Fruit fly (Drosophila melanogaster) whole organism, embryonic: ENCODE results near the gene bbg.

Experiments used
- Blimp-1 ChIP-seq: fragments of 200-800 bp; sonication (Bioruptor generic); optimal IDR thresholded peaks from 3 replicates; lab custom pipeline; 2018; ENCODE audit warnings: missing biosample characterization, missing genetic modification characterization, mild to moderate bottlenecking, moderate library complexity, missing genetic modification reagents
- CG10147 ChIP-seq: fragments of 200-800 bp; sonication (Bioruptor generic); optimal IDR thresholded peaks from 2 replicates; lab custom pipeline; 2019; ENCODE audit warnings: missing biosample characterization, mild to moderate bottlenecking, missing genetic modification characterization, moderate library complexity
- CG10565 ChIP-seq: fragments of 200-800 bp; sonication (Bioruptor generic); optimal IDR thresholded peaks from 3 replicates; lab custom pipeline; 2016; ENCODE audit warnings: missing biosample characterization, mild to moderate bottlenecking, missing genetic modification characterization
- CG11696 ChIP-seq: fragments of 200-800 bp; sonication (Bioruptor generic); IDR thresholded peaks from 2 replicates; pipeline ENCODE4 v1.3.6; 2022; ENCODE audit warnings: missing biosample characterization, missing genetic modification characterization
- CG12155 ChIP-seq: fragments of 200-800 bp; sonication (Bioruptor generic); optimal IDR thresholded peaks from 3 replicates; lab custom pipeline; 2016; ENCODE audit warnings: missing biosample characterization, missing genetic modification characterization
- CG12219 ChIP-seq: fragments of 200-800 bp; sonication (Bioruptor generic); optimal IDR thresholded peaks from 3 replicates; lab custom pipeline; 2018; ENCODE audit warnings: missing biosample characterization, mild to moderate bottlenecking, missing genetic modification characterization
- CG13894 ChIP-seq: fragments of 200-800 bp; sonication (Bioruptor generic); optimal IDR thresholded peaks from 3 replicates; lab custom pipeline; 2018; ENCODE audit warnings: missing biosample characterization, mild to moderate bottlenecking, missing genetic modification characterization, moderate library complexity
- CG1647 ChIP-seq: fragments of 200-800 bp; sonication (Bioruptor generic); optimal IDR thresholded peaks from 3 replicates; lab custom pipeline; 2016; ENCODE audit warnings: missing biosample characterization, missing genetic modification characterization
- CG17328 ChIP-seq: fragments of 200-800 bp; sonication (Bioruptor generic); IDR thresholded peaks from 2 replicates; pipeline ENCODE4 v1.3.6; 2022; ENCODE audit warnings: missing biosample characterization, missing genetic modification characterization
- CG18764 ChIP-seq: fragments of 200-800 bp; sonication (Bioruptor generic); optimal IDR thresholded peaks from 3 replicates; lab custom pipeline; 2016; ENCODE audit warnings: missing biosample characterization, missing genetic modification characterization
- CG2199 ChIP-seq: fragments of 200-800 bp; sonication (Bioruptor generic); IDR thresholded peaks from 3 replicates; pipeline ENCODE4 v1.3.6; 2022; ENCODE audit warnings: missing biosample characterization, missing genetic modification characterization
- CG2202 ChIP-seq: fragments of 200-800 bp; sonication (Bioruptor generic); optimal IDR thresholded peaks from 2 replicates; lab custom pipeline; 2018; ENCODE audit warnings: missing biosample characterization, mild to moderate bottlenecking, missing genetic modification characterization
- CG2678 ChIP-seq: fragments of 200-800 bp; sonication (Bioruptor generic); optimal IDR thresholded peaks from 3 replicates; lab custom pipeline; 2019; ENCODE audit warnings: missing biosample characterization, mild to moderate bottlenecking, missing genetic modification characterization, moderate library complexity
- CG3065 ChIP-seq: fragments of 200-800 bp; sonication (Bioruptor generic); optimal IDR thresholded peaks from 2 replicates; lab custom pipeline; 2016; ENCODE audit warnings: missing biosample characterization, missing genetic modification characterization
- CG33557 ChIP-seq: fragments of 200-800 bp; sonication (Bioruptor generic); optimal IDR thresholded peaks from 2 replicates; lab custom pipeline; 2019; ENCODE audit warnings: missing biosample characterization, mild to moderate bottlenecking, missing genetic modification characterization, moderate library complexity
- CG34224 ChIP-seq: fragments of 200-800 bp; sonication (Bioruptor generic); IDR thresholded peaks from 3 replicates; pipeline ENCODE4 v1.3.6; 2022; ENCODE audit warnings: missing biosample characterization, missing genetic modification characterization; ENCODE audit not compliant: partially characterized antibody
- CG4424 ChIP-seq: fragments of 200-800 bp; sonication (Bioruptor generic); optimal IDR thresholded peaks from 3 replicates; lab custom pipeline; 2016; ENCODE audit warnings: missing biosample characterization, missing genetic modification characterization
- CG6254 ChIP-seq: fragments of 200-800 bp; sonication (Bioruptor generic); optimal IDR thresholded peaks from 3 replicates; lab custom pipeline; 2017; ENCODE audit warnings: mild to moderate bottlenecking, missing biosample characterization, missing genetic modification reagents, missing genetic modification characterization
- CG6272 ChIP-seq: fragments of 200-800 bp; sonication (Bioruptor generic); IDR thresholded peaks from 2 replicates; pipeline ENCODE4 v1.3.6; 2022; ENCODE audit warnings: missing biosample characterization, missing genetic modification characterization
- CG6791 ChIP-seq: fragments of 200-800 bp; sonication (Bioruptor generic); IDR thresholded peaks from 3 replicates; pipeline ENCODE4 v1.3.6; 2022; ENCODE audit warnings: missing biosample characterization, missing genetic modification characterization; ENCODE audit not compliant: partially characterized antibody
- CG7745 ChIP-seq: fragments of 200-800 bp; sonication (Bioruptor generic); optimal IDR thresholded peaks from 2 replicates; lab custom pipeline; 2018; ENCODE audit warnings: missing biosample characterization, mild to moderate bottlenecking, missing genetic modification characterization, moderate library complexity
- CG8924 ChIP-seq: fragments of 200-800 bp; optimal IDR thresholded peaks from 3 replicates; lab custom pipeline; 2019; ENCODE audit warnings: missing biosample characterization, mild to moderate bottlenecking, missing genetic modification characterization, moderate library complexity
- CG9727 ChIP-seq: fragments of 200-800 bp; sonication (Bioruptor generic); optimal IDR thresholded peaks from 3 replicates; lab custom pipeline; 2017; ENCODE audit warnings: missing biosample characterization, mild to moderate bottlenecking, missing genetic modification characterization
- CG9797 ChIP-seq: fragments of 200-800 bp; sonication (Bioruptor generic); optimal IDR thresholded peaks from 3 replicates; lab custom pipeline; 2018; ENCODE audit warnings: missing biosample characterization, mild to moderate bottlenecking, missing genetic modification characterization
- CG9932 ChIP-seq: fragments of 200-800 bp; sonication (Bioruptor generic); IDR thresholded peaks from 2 replicates; pipeline ENCODE4 v1.3.6; 2022; ENCODE audit warnings: missing biosample characterization, missing genetic modification characterization
- CHES-1-like ChIP-seq: fragments of 200-800 bp; sonication (Bioruptor generic); optimal IDR thresholded peaks from 2 replicates; lab custom pipeline; 2016; ENCODE audit warnings: missing biosample characterization, missing genetic modification characterization
- Dll ChIP-seq: fragments of 200-800 bp; sonication (Bioruptor generic); IDR thresholded peaks from 4 replicates; pipeline ENCODE4 v1.3.6; 2022; ENCODE audit warnings: missing biosample characterization, missing genetic modification characterization; ENCODE audit not compliant: partially characterized antibody
- Hmx ChIP-seq: fragments of 200-800 bp; sonication (Bioruptor generic); optimal IDR thresholded peaks from 2 replicates; lab custom pipeline; 2016; ENCODE audit warnings: missing biosample characterization, missing genetic modification characterization
- MESR4 ChIP-seq: fragments of 200-800 bp; sonication (Bioruptor generic); optimal IDR thresholded peaks from 2 replicates; lab custom pipeline; 2018; ENCODE audit warnings: missing biosample characterization, mild to moderate bottlenecking, missing genetic modification characterization, moderate library complexity
- Max ChIP-seq: fragments of 200-800 bp; sonication (Bioruptor generic); optimal IDR thresholded peaks from 2 replicates; lab custom pipeline; 2016; ENCODE audit warnings: missing biosample characterization, mild to moderate bottlenecking, missing genetic modification characterization
- Med ChIP-seq: fragments of 200-800 bp; sonication (Bioruptor generic); peaks from one replicate; lab custom pipeline; 2016; ENCODE audit warnings: missing biosample characterization, missing genetic modification characterization, mild to moderate bottlenecking, inconsistent platforms, moderate library complexity
- Nf-YA ChIP-seq: fragments of 200-800 bp; sonication (Bioruptor generic); IDR thresholded peaks from 2 replicates; pipeline ENCODE4 v1.3.6; 2022; ENCODE audit warnings: missing biosample characterization, missing genetic modification characterization
- Ptx1 ChIP-seq: fragments of 200-800 bp; sonication (Bioruptor generic); IDR thresholded peaks from 2 replicates; pipeline ENCODE4 v1.3.6; 2022; ENCODE audit warnings: missing biosample characterization, missing genetic modification characterization
- Sry-β ChIP-seq: fragments of 200-800 bp; sonication (Bioruptor generic); optimal IDR thresholded peaks from 2 replicates; lab custom pipeline; 2018; ENCODE audit warnings: missing biosample characterization, mild to moderate bottlenecking, missing genetic modification characterization, moderate library complexity
- Usf ChIP-seq: fragments of 200-800 bp; sonication (Bioruptor generic); optimal IDR thresholded peaks from 2 replicates; lab custom pipeline; 2017; ENCODE audit warnings: missing genotype, missing biosample characterization, missing genetic modification characterization
- cg ChIP-seq: fragments of 200-800 bp; sonication (Bioruptor generic); optimal IDR thresholded peaks from 3 replicates; lab custom pipeline; 2019; ENCODE audit warnings: missing biosample characterization, mild to moderate bottlenecking, missing genetic modification characterization, moderate library complexity
- ems ChIP-seq: fragments of 200-800 bp; sonication (Bioruptor generic); optimal IDR thresholded peaks from 3 replicates; lab custom pipeline; 2016; ENCODE audit warnings: missing biosample characterization, missing genetic modification characterization
- fd3F ChIP-seq: fragments of 200-800 bp; sonication (Bioruptor generic); optimal IDR thresholded peaks from 2 replicates; lab custom pipeline; 2018; ENCODE audit warnings: missing biosample characterization, mild to moderate bottlenecking, missing genetic modification characterization, moderate library complexity
- gcm ChIP-seq: fragments of 200-800 bp; sonication (Bioruptor generic); optimal IDR thresholded peaks from 2 replicates; lab custom pipeline; 2019; ENCODE audit warnings: missing biosample characterization, mild to moderate bottlenecking, missing genetic modification characterization, moderate library complexity
- otp ChIP-seq: fragments of 200-800 bp; sonication (Bioruptor generic); IDR thresholded peaks from 3 replicates; pipeline ENCODE4, ENCODE4 v1.3.6; 2022; ENCODE audit warnings: missing biosample characterization, missing genetic modification characterization
- row ChIP-seq: fragments of 200-800 bp; sonication (Bioruptor generic); IDR thresholded peaks from 3 replicates; pipeline ENCODE4 v1.3.6; 2022; ENCODE audit warnings: missing biosample characterization, missing genetic modification characterization
- sc ChIP-seq, 3 experiments: fragments of >200 bp in 2 of 3; fragments of 200-800 bp in 1 of 3; sonication (Bioruptor generic) in 1 of 3; optimal IDR thresholded peaks; 2 replicates in 2 of 3; 3 replicates in 1 of 3; lab custom pipeline; 2017; ENCODE audit warnings: mild to moderate bottlenecking in 1 of 3, missing biosample characterization in 1 of 3, missing genetic modification characterization in 1 of 3, missing genetic modification reagents in 1 of 3
- sens ChIP-seq: fragments of 200-800 bp; sonication (Bioruptor generic); peaks from one replicate; lab custom pipeline; 2016; ENCODE audit warnings: missing biosample characterization, missing genetic modification characterization
- sima ChIP-seq: fragments of 200-800 bp; sonication (Bioruptor generic); optimal IDR thresholded peaks from 2 replicates; lab custom pipeline; 2016; ENCODE audit warnings: missing biosample characterization, missing genetic modification characterization
- sna ChIP-seq: fragments of 200-800 bp; sonication (Bioruptor generic); IDR thresholded peaks from 2 replicates; pipeline ENCODE4 v1.3.6; 2022; ENCODE audit warnings: missing biosample characterization, missing genetic modification characterization; ENCODE audit not compliant: partially characterized antibody
- sob ChIP-seq: fragments of 200-800 bp; sonication (Bioruptor generic); IDR thresholded peaks from 2 replicates; pipeline ENCODE4 v1.3.6; 2022; ENCODE audit warnings: missing biosample characterization, missing genetic modification characterization
- tgo ChIP-seq: fragments of 200-800 bp; sonication (Bioruptor generic); IDR thresholded peaks from 3 replicates; pipeline ENCODE4 v1.3.6; 2022; ENCODE audit warnings: missing biosample characterization, missing genetic modification characterization
- tna ChIP-seq: fragments of 200-800 bp; sonication (Bioruptor generic); IDR thresholded peaks from 2 replicates; pipeline ENCODE4 v1.3.6; 2022; ENCODE audit warnings: missing biosample characterization, missing genetic modification characterization; ENCODE audit not compliant: partially characterized antibody
- zen ChIP-seq: fragments of 200-800 bp; sonication (Bioruptor generic); optimal IDR thresholded peaks from 3 replicates; lab custom pipeline; 2018; ENCODE audit warnings: missing biosample characterization, mild to moderate bottlenecking, missing genetic modification characterization, moderate library complexity

Gene bbg

dm6 chr3L:14537435-14537991 is 1.4 kb upstream of the bbg start, which contains the start of gene Mpcp2 (continued):
- TF ChIP-seq row (GFP tag; lab: Robert Waterston, UW) (peak; percentile 39; the same call in 1 of the 3 replicates), Nf-YA (GFP tag; lab: Robert Waterston, UW) (no peak), CG18764 (GFP tag; lab: Kevin White, UChicago) (no peak), sna (no peak; the same call in 1 of the 2 replicates), Med (GFP tag; lab: Kevin White, UChicago) (peak; percentile 94), tna (GFP tag; lab: Robert Waterston, UW) (peak; percentile 40; the same call in 1 of the 2 replicates), sens (GFP tag; lab: Kevin White, UChicago) (peak; percentile 77), CG8924 (tag; lab: Kevin White, UChicago) (peak; percentile 48), CHES-1-like (GFP tag; lab: Kevin White, UChicago) (peak; percentile 56), CG2678 (tag; lab: Kevin White, UChicago) (peak; percentile 40), CG9797 (GFP tag; lab: Kevin White, UChicago) (peak; percentile 98), Dll (GFP tag; lab: Robert Waterston, UW) (0 out of 4 replicates have a peak, but pooled peaks have one; percentile 39), CG34224 (GFP tag; lab: Robert Waterston, UW) (peak; percentile 41; the same call in 1 of the 3 replicates), Ptx1 (GFP tag; lab: Robert Waterston, UW) (no peak), CG10565 (GFP tag; lab: Kevin White, UChicago) (no peak), tgo (GFP tag; lab: Robert Waterston, UW) (no peak), CG9932 (GFP tag; lab: Robert Waterston, UW) (no peak), sc (optimal IDR thresholded peaks at IDR 0.05; lab: Kevin White, UChicago) (no peak), sc (GFP tag; optimal IDR thresholded peaks at IDR 0.05; lab: Kevin White, UChicago) (no peak), CG6272 (GFP tag; lab: Robert Waterston, UW) (no peak), CG11696 (GFP tag; lab: Robert Waterston, UW) (no peak), ems (GFP tag; lab: Kevin White, UChicago) (peak; percentile 15), Usf (GFP tag; lab: Kevin White, UChicago) (no peak), CG2199 (GFP tag; lab: Robert Waterston, UW) (peak; percentile 91), Max (GFP tag; lab: Kevin White, UChicago) (no peak), cg (GFP tag; lab: Kevin White, UChicago) (no peak), CG6791 (GFP tag; lab: Robert Waterston, UW) (peak; percentile 53; the same call in 1 of the 3 replicates), MESR4 (GFP tag; lab: Kevin White, UChicago) (peak; percentile 99), zen (peak; percentile 55), CG9727 (GFP tag; lab: Kevin White, UChicago) (no peak), CG12219 (no peak), Blimp-1 (GFP tag; lab: Kevin White, UChicago) (peak; percentile 6), CG3065 (GFP tag; lab: Kevin White, UChicago) (no peak), CG4424 (GFP tag; lab: Kevin White, UChicago) (no peak), Hmx (GFP tag; lab: Kevin White, UChicago) (no peak), gcm (GFP tag; lab: Kevin White, UChicago) (peak; percentile 49), CG12155 (GFP tag; lab: Kevin White, UChicago) (peak; percentile 38), CG7745 (tag; lab: Kevin White, UChicago) (peak; percentile 23), sima (GFP tag; lab: Kevin White, UChicago) (no peak), CG2202 (tag; lab: Kevin White, UChicago) (no peak), CG6254 (GFP tag; lab: Kevin White, UChicago) (no peak), fd3F (no peak), otp (GFP tag; lab: Robert Waterston, UW) (no peak), CG33557 (GFP tag; lab: Kevin White, UChicago) (peak; percentile 12), CG13894 (tag; lab: Kevin White, UChicago) (peak; percentile 78), CG10147 (GFP tag; lab: Kevin White, UChicago) (peak; percentile 46), sob (GFP tag; lab: Robert Waterston, UW) (0 out of 2 replicates have a peak, but pooled peaks have one; percentile 19), CG1647 (GFP tag; lab: Kevin White, UChicago) (no peak), Sry-β (GFP tag; lab: Kevin White, UChicago) (no peak), CG17328 (GFP tag; lab: Robert Waterston, UW) (0 out of 2 replicates have a peak, but pooled peaks have one; percentile 6)
